Worm (Caenorhabditis elegans) whole organism, late embryonic: ENCODE results near the gene twk-10.
A peak's percentile ranks its signal among the peaks of the same experiment; 100 is the strongest.

ENCODE experiments used
- C38D4.7 ChIP-seq: fragments of 200-800 bp; sonication (Bioruptor generic); optimal IDR thresholded peaks from 2 replicates; lab custom pipeline; 2018; ENCODE audit warnings: mild to moderate bottlenecking, missing genetic modification characterization, moderate library complexity, missing compliant biosample characterization
- K09A11.1 ChIP-seq: sonication (generic microtip); optimal IDR thresholded peaks from 2 replicates; lab custom pipeline; 2017; ENCODE audit warnings: antibody characterized with exemption, mild to moderate bottlenecking, missing genetic modification characterization, missing compliant biosample characterization; ENCODE audit not compliant: insufficient read depth
- ama-1 ChIP-seq: fragments of 150-350 bp; optimal IDR thresholded peaks from 2 replicates; lab custom pipeline; 2014
- fkh-6 ChIP-seq: sonication (generic microtip); optimal IDR thresholded peaks from 2 replicates; lab custom pipeline; 2016; ENCODE audit warnings: missing genetic modification characterization, missing compliant biosample characterization
- odd-2 ChIP-seq: sonication (generic microtip); optimal IDR thresholded peaks from 2 replicates; lab custom pipeline; 2017; ENCODE audit warnings: antibody characterized with exemption, mild to moderate bottlenecking, missing genetic modification characterization, missing compliant biosample characterization
- pros-1 ChIP-seq: fragments of 150-350 bp; optimal IDR thresholded peaks from 2 replicates; lab custom pipeline; 2014; ENCODE audit warnings: missing biosample characterization, missing genetic modification reagents, missing genetic modification characterization
- unc-3 ChIP-seq, 2 experiments: fragments of 200-800 bp in 1 of 2; sonication (Bioruptor generic) in 1 of 2; sonication (generic microtip) in 1 of 2; conservative IDR thresholded peaks in 1 of 2; optimal IDR thresholded peaks in 1 of 2; 2 replicates each; pipeline versions ENCODE4 v1.3.6 to Lab custom; 2016 to 2022; ENCODE audit warnings: missing compliant biosample characterization in 2 of 2, missing genetic modification characterization in 2 of 2, missing genetic modification reagents in 1 of 2

DNA sequence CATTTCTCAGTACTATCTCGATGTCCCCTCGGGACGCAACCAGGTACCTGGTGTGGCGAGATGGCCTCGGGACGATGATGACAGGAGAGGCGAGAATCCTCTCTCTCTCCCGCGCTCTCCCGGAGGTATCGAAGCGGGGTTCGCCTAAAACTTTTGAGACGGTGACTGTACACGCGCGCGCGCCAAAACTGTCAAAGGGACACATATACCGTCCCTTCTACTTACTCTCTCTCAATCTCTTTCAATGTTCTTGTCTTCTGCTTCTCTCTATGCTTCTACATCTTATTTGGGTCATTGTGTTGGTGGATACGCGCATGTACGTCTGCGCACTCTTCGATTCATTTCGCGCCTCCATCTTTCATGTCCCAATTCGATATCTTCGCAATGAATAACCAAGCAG, 10.3 kb upstream of the twk-10 start:
- TF ChIP-seq K09A11.1 (no peak), ama-1 (lab: Kevin White, UChicago) (no peak), unc-3 (GFP tag; conservative IDR thresholded peaks at IDR 0.05; lab: Robert Waterston, UW) (no peak), unc-3 (tag; optimal IDR thresholded peaks at IDR 0.05; lab: Kevin White, UChicago) (no peak), pros-1 (peak; percentile 58), fkh-6 (tag; lab: Kevin White, UChicago) (no peak), C38D4.7 (GFP tag; lab: Kevin White, UChicago) (no peak), odd-2 (no peak)
